Fruit fly (Drosophila melanogaster) whole organism, prepupa: ENCODE measurements around the gene Use1.
A peak's percentile ranks its signal among the peaks of the same experiment; 100 is the strongest.

Experiments
- CG10631 ChIP-seq: fragments of 200-800 bp; sonication (Bioruptor generic); optimal IDR thresholded peaks from 2 replicates; lab custom pipeline; 2016; ENCODE audit warnings: missing biosample characterization, missing genetic modification characterization
- CG11294 ChIP-seq: fragments of 200-800 bp; sonication (Bioruptor generic); IDR thresholded peaks from 2 replicates; pipeline ENCODE4 v1.3.6; 2022; ENCODE audit warnings: missing biosample characterization, missing genetic modification characterization
- CG11902 ChIP-seq: fragments of 200-800 bp; sonication (Bioruptor generic); optimal IDR thresholded peaks from 3 replicates; lab custom pipeline; 2016; ENCODE audit warnings: missing biosample characterization, missing genetic modification characterization
- CG15336 ChIP-seq: fragments of 200-800 bp; sonication (Bioruptor generic); IDR thresholded peaks from 2 replicates; pipeline ENCODE4 v1.3.6; 2022; ENCODE audit warnings: missing biosample characterization, missing genetic modification characterization
- CG16779 ChIP-seq: fragments of 200-800 bp; sonication (Bioruptor generic); optimal IDR thresholded peaks from 3 replicates; lab custom pipeline; 2017; ENCODE audit warnings: missing biosample characterization, mild to moderate bottlenecking, missing genetic modification characterization
- CG3032 ChIP-seq: fragments of 200-800 bp; optimal IDR thresholded peaks from 2 replicates; lab custom pipeline; 2019; ENCODE audit warnings: missing biosample characterization, mild to moderate bottlenecking, missing genetic modification characterization, moderate library complexity
- CG32006 ChIP-seq: fragments of 200-800 bp; sonication (Bioruptor generic); optimal IDR thresholded peaks from 3 replicates; lab custom pipeline; 2017; ENCODE audit warnings: missing biosample characterization, mild to moderate bottlenecking, missing genetic modification characterization
- CG34406 ChIP-seq: fragments of 200-800 bp; sonication (Bioruptor generic); optimal IDR thresholded peaks from 3 replicates; lab custom pipeline; 2016; ENCODE audit warnings: missing biosample characterization, missing genetic modification characterization
- CG4318 ChIP-seq: fragments of 200-800 bp; sonication (Bioruptor generic); optimal IDR thresholded peaks from 3 replicates; lab custom pipeline; 2017; ENCODE audit warnings: missing biosample characterization, mild to moderate bottlenecking, missing genetic modification characterization
- CG6276 ChIP-seq: fragments of 200-800 bp; sonication (Bioruptor generic); optimal IDR thresholded peaks from 2 replicates; lab custom pipeline; 2017; ENCODE audit warnings: missing biosample characterization, mild to moderate bottlenecking, missing genetic modification characterization
- CG6792 ChIP-seq: fragments of 200-800 bp; sonication (Bioruptor generic); optimal IDR thresholded peaks from 3 replicates; lab custom pipeline; 2016; ENCODE audit warnings: missing biosample characterization, missing genetic modification characterization
- CG8119 ChIP-seq: fragments of 200-800 bp; sonication (Bioruptor generic); IDR thresholded peaks from 3 replicates; pipeline ENCODE4 v1.3.6; 2022; ENCODE audit warnings: missing biosample characterization, missing genetic modification characterization
- CG8319 ChIP-seq: fragments of 200-800 bp; sonication (Bioruptor generic); optimal IDR thresholded peaks from 3 replicates; lab custom pipeline; 2016; ENCODE audit warnings: missing biosample characterization, missing genetic modification characterization
- CG8632 ChIP-seq: fragments of 200-800 bp; sonication (Bioruptor generic); optimal IDR thresholded peaks from 3 replicates; lab custom pipeline; 2016; ENCODE audit warnings: missing biosample characterization, missing genetic modification characterization
- CG9139 ChIP-seq: fragments of 200-800 bp; sonication (Bioruptor generic); optimal IDR thresholded peaks from 3 replicates; lab custom pipeline; 2017; ENCODE audit warnings: missing biosample characterization, mild to moderate bottlenecking, missing genetic modification characterization
- Eip78C ChIP-seq: fragments of 200-800 bp; sonication (Bioruptor generic); peaks from one replicate; lab custom pipeline; 2016; ENCODE audit warnings: missing biosample characterization, missing genetic modification characterization
- Ets96B ChIP-seq: fragments of 200-800 bp; optimal IDR thresholded peaks from 2 replicates; lab custom pipeline; 2019; ENCODE audit warnings: missing biosample characterization, mild to moderate bottlenecking, missing genetic modification characterization, moderate library complexity
- Gug ChIP-seq: fragments of 200-800 bp; sonication (Bioruptor generic); IDR thresholded peaks from 2 replicates; pipeline ENCODE4 v1.3.6; 2022; ENCODE audit warnings: missing biosample characterization, missing genetic modification characterization
- Hr38 ChIP-seq: sonication (Bioruptor generic); optimal IDR thresholded peaks from 2 replicates; lab custom pipeline; 2016; ENCODE audit warnings: missing biosample characterization, missing genetic modification characterization
- Hr4 ChIP-seq: fragments of 200-800 bp; sonication (Bioruptor generic); optimal IDR thresholded peaks from 3 replicates; lab custom pipeline; 2016; ENCODE audit warnings: missing biosample characterization, missing genetic modification characterization
- Met ChIP-seq: fragments of 200-800 bp; sonication (Bioruptor generic); optimal IDR thresholded peaks from 3 replicates; lab custom pipeline; 2016; ENCODE audit warnings: missing biosample characterization, missing genetic modification characterization
- OdsH ChIP-seq: fragments of 200-800 bp; sonication (Bioruptor generic); optimal IDR thresholded peaks from 3 replicates; lab custom pipeline; 2016; ENCODE audit warnings: missing biosample characterization, missing genetic modification characterization
- Sox102F ChIP-seq: fragments of 200-800 bp; sonication (Bioruptor generic); optimal IDR thresholded peaks from 2 replicates; lab custom pipeline; 2016; ENCODE audit warnings: missing biosample characterization, mild to moderate bottlenecking, missing genetic modification characterization
- Sox14 ChIP-seq: fragments of 200-800 bp; sonication (Bioruptor generic); optimal IDR thresholded peaks from 3 replicates; lab custom pipeline; 2016; ENCODE audit warnings: missing biosample characterization, missing genetic modification characterization
- Sox15 ChIP-seq: fragments of 200-800 bp; sonication (Bioruptor generic); optimal IDR thresholded peaks from 3 replicates; lab custom pipeline; 2016; ENCODE audit warnings: missing biosample characterization, missing genetic modification characterization
- achi ChIP-seq: fragments of 200-800 bp; sonication (Bioruptor generic); optimal IDR thresholded peaks from 3 replicates; lab custom pipeline; 2016; ENCODE audit warnings: missing biosample characterization, missing genetic modification characterization
- acj6 ChIP-seq: fragments of 200-800 bp; sonication (Bioruptor generic); optimal IDR thresholded peaks from 3 replicates; lab custom pipeline; 2016; ENCODE audit warnings: missing biosample characterization, missing genetic modification characterization
- cyc ChIP-seq: fragments of 200-800 bp; sonication (Bioruptor generic); optimal IDR thresholded peaks from 3 replicates; lab custom pipeline; 2016; ENCODE audit warnings: missing biosample characterization, missing genetic modification characterization
- dac ChIP-seq: fragments of 200-800 bp; sonication (Bioruptor generic); optimal IDR thresholded peaks from 2 replicates; lab custom pipeline; 2017; ENCODE audit warnings: missing biosample characterization, mild to moderate bottlenecking, missing genetic modification characterization
- eg ChIP-seq: fragments of 200-800 bp; sonication (Bioruptor generic); IDR thresholded peaks from 3 replicates; pipeline ENCODE4 v1.3.6; 2022; ENCODE audit warnings: missing biosample characterization, missing genetic modification characterization
- esn ChIP-seq: fragments of 200-800 bp; sonication (Bioruptor generic); optimal IDR thresholded peaks from 2 replicates; lab custom pipeline; 2016; ENCODE audit warnings: missing biosample characterization, mild to moderate bottlenecking, missing genetic modification characterization, moderate library complexity
- fd59A ChIP-seq: fragments of 200-800 bp; sonication (Bioruptor generic); optimal IDR thresholded peaks from 2 replicates; lab custom pipeline; 2017; ENCODE audit warnings: missing biosample characterization, mild to moderate bottlenecking, missing genetic modification characterization, missing genetic modification reagents
- fkh ChIP-seq: fragments of 200-800 bp; sonication (Bioruptor generic); optimal IDR thresholded peaks from 3 replicates; lab custom pipeline; 2017; ENCODE audit warnings: missing biosample characterization, mild to moderate bottlenecking, missing genetic modification characterization, moderate library complexity
- net ChIP-seq: fragments of 200-800 bp; sonication (Bioruptor generic); optimal IDR thresholded peaks from 3 replicates; lab custom pipeline; 2016; ENCODE audit warnings: missing biosample characterization, missing genetic modification characterization
- pdm3 ChIP-seq: fragments of 200-800 bp; sonication (Bioruptor generic); optimal IDR thresholded peaks from 3 replicates; lab custom pipeline; 2016; ENCODE audit warnings: missing biosample characterization, missing genetic modification characterization
- spab ChIP-seq: fragments of 200-800 bp; sonication (Bioruptor generic); optimal IDR thresholded peaks from 2 replicates; lab custom pipeline; 2017; ENCODE audit warnings: missing biosample characterization, mild to moderate bottlenecking, missing genetic modification characterization, missing genetic modification reagents
- ss ChIP-seq, 2 experiments: fragments of 200-800 bp; sonication (Bioruptor generic); optimal IDR thresholded peaks; 2 replicates in 1 of 2; 3 replicates in 1 of 2; lab custom pipeline; 2017 to 2018; ENCODE audit warnings: mild to moderate bottlenecking in 2 of 2, missing biosample characterization in 2 of 2, missing genetic modification characterization in 2 of 2, moderate library complexity in 1 of 2
- svp ChIP-seq: fragments of 200-800 bp; sonication (Bioruptor generic); peaks from one replicate; lab custom pipeline; 2016; ENCODE audit warnings: missing biosample characterization, missing genetic modification characterization

Gene Use1

dm6 chr3L:9115654-9116053 lies 21.3 kb downstream of the Use1 start:
- TF ChIP-seq Hr38: no peak
- no peak for TF ChIP-seq CG11294 (GFP tag; lab: Robert Waterston, UW)
- no peak for TF ChIP-seq CG8632 (GFP tag; lab: Kevin White, UChicago)
- TF ChIP-seq achi (GFP tag; lab: Kevin White, UChicago): no peak
- no peak for TF ChIP-seq Ets96B
- TF ChIP-seq CG16779 (tag; lab: Kevin White, UChicago): no peak
- TF ChIP-seq Met (GFP tag; lab: Kevin White, UChicago): no peak
- no peak for TF ChIP-seq Sox15 (GFP tag; lab: Kevin White, UChicago)
- no peak for TF ChIP-seq CG6792
- no peak for TF ChIP-seq fkh (GFP tag; lab: Kevin White, UChicago)
- no peak for TF ChIP-seq Gug (GFP tag; lab: Robert Waterston, UW)
- no peak for TF ChIP-seq CG4318 (GFP tag; lab: Kevin White, UChicago)
- no peak for TF ChIP-seq cyc (GFP tag; lab: Kevin White, UChicago)
- no peak for TF ChIP-seq esn (GFP tag; lab: Kevin White, UChicago)
- no peak for TF ChIP-seq CG3032 (tag; lab: Kevin White, UChicago)
- no peak for TF ChIP-seq spab (GFP tag; lab: Kevin White, UChicago)
- TF ChIP-seq CG34406 (GFP tag; lab: Kevin White, UChicago): no peak

dm6 chr3L:9114404-9114803 lies 22.6 kb downstream of the Use1 start:
- TF ChIP-seq CG8632 (GFP tag; lab: Kevin White, UChicago) (no peak), ss (GFP tag; optimal IDR thresholded peaks at IDR 0.05; lab: Kevin White, UChicago) (no peak), CG8119 (no peak), esn (GFP tag; lab: Kevin White, UChicago) (no peak), CG10631 (no peak), pdm3 (GFP tag; lab: Kevin White, UChicago) (no peak), CG4318 (GFP tag; lab: Kevin White, UChicago) (no peak), OdsH (GFP tag; lab: Kevin White, UChicago) (no peak), CG3032 (tag; lab: Kevin White, UChicago) (no peak), acj6 (GFP tag; lab: Kevin White, UChicago) (no peak), CG8319 (GFP tag; lab: Kevin White, UChicago) (no peak), Met (GFP tag; lab: Kevin White, UChicago) (no peak)

- no peak for TF ChIP-seq CG6276
- TF ChIP-seq CG32006 (GFP tag; lab: Kevin White, UChicago): peak; percentile 28
- TF ChIP-seq Sox14: no peak
- no peak for TF ChIP-seq fd59A (GFP tag; lab: Kevin White, UChicago)
- TF ChIP-seq Hr4 (GFP tag; lab: Kevin White, UChicago): peak; percentile 8
- TF ChIP-seq cyc (GFP tag; lab: Kevin White, UChicago): no peak
- TF ChIP-seq Sox15 (GFP tag; lab: Kevin White, UChicago): no peak
- no peak for TF ChIP-seq eg
- TF ChIP-seq CG16779 (tag; lab: Kevin White, UChicago): no peak
- no peak for TF ChIP-seq dac (GFP tag; lab: Kevin White, UChicago)
- TF ChIP-seq net: peak; percentile 52
- TF ChIP-seq CG34406 (GFP tag; lab: Kevin White, UChicago): no peak
- no peak for TF ChIP-seq Hr38
- no peak for TF ChIP-seq Sox102F
- TF ChIP-seq spab (GFP tag; lab: Kevin White, UChicago): no peak
- TF ChIP-seq CG3032 (tag; lab: Kevin White, UChicago): no peak
- TF ChIP-seq svp: peak; percentile 18
- TF ChIP-seq CG9139 (GFP tag; lab: Kevin White, UChicago): no peak
- peak; percentile 60 for TF ChIP-seq Eip78C
- TF ChIP-seq CG15336: no peak; the same call in 1 of the 2 replicates
- no peak for TF ChIP-seq CG11902 (GFP tag; lab: Kevin White, UChicago)
Measured at dm6 chr3L:9113582-9114282, 23.2 kb downstream of the Use1 start.
